Fruit fly (Drosophila melanogaster) whole organism, wandering third instar larva: ENCODE data around the gene CG14518.

Experiments used
- Abd-B ChIP-seq: fragments of >200 bp; optimal IDR thresholded peaks from 2 replicates; lab custom pipeline; 2017; ENCODE audit warnings: missing biosample characterization, missing genetic modification characterization
- CG32264 ChIP-seq: fragments of 200-800 bp; sonication (Bioruptor generic); optimal IDR thresholded peaks from 2 replicates; lab custom pipeline; 2016; ENCODE audit warnings: missing biosample characterization, missing genetic modification characterization
- CG9705 ChIP-seq: fragments of 200-800 bp; sonication (Bioruptor generic); optimal IDR thresholded peaks from 2 replicates; lab custom pipeline; 2018; ENCODE audit warnings: missing biosample characterization, mild to moderate bottlenecking, missing genetic modification characterization
- CrebA ChIP-seq: fragments of 200-800 bp; sonication (Bioruptor generic); optimal IDR thresholded peaks from 2 replicates; lab custom pipeline; 2016; ENCODE audit warnings: missing biosample characterization, mild to moderate bottlenecking, missing genetic modification characterization, borderline replicate concordance
- Dfd ChIP-seq: fragments of >200 bp; optimal IDR thresholded peaks from 2 replicates; lab custom pipeline; 2017; ENCODE audit warnings: missing biosample characterization, missing genetic modification characterization
- Dif ChIP-seq: fragments of 200-275, 200-300 bp; sonication (Bioruptor generic); optimal IDR thresholded peaks from 2 replicates; lab custom pipeline; 2018; ENCODE audit warnings: missing biosample characterization, missing genetic modification characterization; ENCODE audit not compliant: partially characterized antibody
- GATAd ChIP-seq: sonication (Bioruptor generic); optimal IDR thresholded peaks from 2 replicates; lab custom pipeline; 2016; ENCODE audit warnings: missing biosample characterization, missing genetic modification characterization
- HLH106 ChIP-seq: fragments of 200-800 bp; optimal IDR thresholded peaks from 3 replicates; lab custom pipeline; 2019; ENCODE audit warnings: missing biosample characterization, mild to moderate bottlenecking, missing genetic modification characterization, moderate library complexity
- Hr83 ChIP-seq: fragments of 200-300 bp; sonication (Bioruptor generic); optimal IDR thresholded peaks from 2 replicates; lab custom pipeline; 2016; ENCODE audit warnings: missing biosample characterization, mild to moderate bottlenecking, missing genetic modification characterization, moderate library complexity; ENCODE audit not compliant: poor library complexity, severe bottlenecking
- Mio ChIP-seq: sonication (Bioruptor generic); optimal IDR thresholded peaks from 2 replicates; lab custom pipeline; 2016; ENCODE audit warnings: missing biosample characterization, missing genetic modification characterization
- Myc ChIP-seq: fragments of >200 bp; optimal IDR thresholded peaks from 2 replicates; lab custom pipeline; 2017
- OdsH ChIP-seq: fragments of 200-800 bp; sonication (Bioruptor generic); optimal IDR thresholded peaks from 2 replicates; lab custom pipeline; 2016; ENCODE audit warnings: missing biosample characterization, mild to moderate bottlenecking, missing genetic modification characterization
- Rel ChIP-seq, 2 experiments: fragments of 200-800 bp; sonication (Bioruptor generic) in 1 of 2; optimal IDR thresholded peaks; 2 replicates in 1 of 2; 3 replicates in 1 of 2; lab custom pipeline; 2016 to 2019; ENCODE audit warnings: mild to moderate bottlenecking in 2 of 2, missing biosample characterization in 2 of 2, missing genetic modification characterization in 2 of 2, moderate library complexity in 1 of 2
- Sp1 ChIP-seq: fragments of 200-800 bp; sonication (Bioruptor generic); optimal IDR thresholded peaks from 3 replicates; lab custom pipeline; 2019; ENCODE audit warnings: missing biosample characterization, mild to moderate bottlenecking, missing genetic modification characterization, moderate library complexity
- Vsx2 ChIP-seq: fragments of 200-300, 225-300 bp; sonication (Bioruptor generic); optimal IDR thresholded peaks from 2 replicates; lab custom pipeline; 2018; ENCODE audit warnings: missing biosample characterization, missing genetic modification characterization; ENCODE audit not compliant: partially characterized antibody
- br ChIP-seq: fragments of 200-800 bp; sonication (Bioruptor generic); optimal IDR thresholded peaks from 2 replicates; lab custom pipeline; 2016; ENCODE audit warnings: missing biosample characterization, missing genetic modification characterization
- brk ChIP-seq: fragments of 200-800 bp; sonication (Bioruptor generic); optimal IDR thresholded peaks from 2 replicates; lab custom pipeline; 2016; ENCODE audit warnings: missing biosample characterization, mild to moderate bottlenecking, missing genetic modification characterization
- dl ChIP-seq, 2 experiments: fragments of 175-275, 200-275 bp in 1 of 2; fragments of 200-275 bp in 1 of 2; sonication (Bioruptor generic); optimal IDR thresholded peaks; lab custom pipeline; 2018; ENCODE audit warnings: mild to moderate bottlenecking in 2 of 2, missing biosample characterization in 2 of 2, missing genetic modification characterization in 2 of 2, moderate library complexity in 2 of 2; ENCODE audit not compliant: partially characterized antibody in 2 of 2, insufficient read depth in 1 of 2
- dsf ChIP-seq: sonication (Bioruptor generic); optimal IDR thresholded peaks from 2 replicates; lab custom pipeline; 2016; ENCODE audit warnings: missing biosample characterization, missing genetic modification characterization, borderline replicate concordance
- foxo ChIP-seq, 2 experiments: fragments of 200-800 bp; sonication (Bioruptor generic); optimal IDR thresholded peaks; 2 replicates in 1 of 2; 3 replicates in 1 of 2; lab custom pipeline; 2016 to 2017; ENCODE audit warnings: missing biosample characterization in 2 of 2, missing genetic modification characterization in 2 of 2
- fru ChIP-seq: fragments of 200-800 bp; sonication (Bioruptor generic); optimal IDR thresholded peaks from 3 replicates; lab custom pipeline; 2016; ENCODE audit warnings: missing biosample characterization, mild to moderate bottlenecking, missing genetic modification characterization
- h ChIP-seq: fragments of 200-800 bp; sonication (Bioruptor generic); optimal IDR thresholded peaks from 3 replicates; lab custom pipeline; 2016; ENCODE audit warnings: missing biosample characterization, mild to moderate bottlenecking, missing genetic modification characterization
- jim ChIP-seq: fragments of 175-275, 200-325 bp; sonication (Bioruptor generic); optimal IDR thresholded peaks from 2 replicates; lab custom pipeline; 2016; ENCODE audit warnings: missing biosample characterization, mild to moderate bottlenecking, missing genetic modification characterization
- lola ChIP-seq: fragments of >200 bp; optimal IDR thresholded peaks from 2 replicates; lab custom pipeline; 2017; ENCODE audit warnings: missing biosample characterization, missing genetic modification characterization
- rgr ChIP-seq: fragments of 200-800 bp; sonication (Bioruptor generic); optimal IDR thresholded peaks from 3 replicates; lab custom pipeline; 2016; ENCODE audit warnings: missing biosample characterization, mild to moderate bottlenecking, missing genetic modification characterization
- sage ChIP-seq: fragments of 200-800 bp; sonication (Bioruptor generic); optimal IDR thresholded peaks from 2 replicates; lab custom pipeline; 2016; ENCODE audit warnings: missing biosample characterization, mild to moderate bottlenecking, missing genetic modification characterization
- tai ChIP-seq: sonication (Bioruptor generic); optimal IDR thresholded peaks from 2 replicates; lab custom pipeline; 2016; ENCODE audit warnings: missing biosample characterization, missing genetic modification characterization
- usp ChIP-seq: fragments of >200 bp; optimal IDR thresholded peaks from 2 replicates; lab custom pipeline; 2017; ENCODE audit warnings: missing biosample characterization, missing genetic modification characterization
- woc ChIP-seq: sonication (Bioruptor generic); optimal IDR thresholded peaks from 2 replicates; lab custom pipeline; 2016; ENCODE audit warnings: missing biosample characterization, mild to moderate bottlenecking, missing genetic modification characterization

The CG14518 gene

DNA sequence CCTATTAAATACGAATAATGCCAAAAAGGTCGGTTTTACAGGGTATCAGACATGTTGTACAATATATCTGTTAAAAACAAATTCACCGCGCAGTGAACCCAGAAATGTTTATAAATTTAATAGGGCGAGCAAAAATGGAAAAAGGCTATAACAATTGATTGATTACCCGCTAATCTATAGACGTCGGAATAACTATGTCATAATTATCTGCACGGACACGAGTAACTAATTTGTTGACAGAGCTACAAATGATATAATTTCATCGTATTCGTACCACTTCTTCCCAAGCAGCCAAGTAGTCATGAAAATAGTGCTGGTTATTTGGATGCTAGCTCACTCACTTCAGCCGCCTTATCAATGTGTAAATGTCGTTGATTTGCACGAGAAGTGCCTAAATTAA, at the start of gene CG14518:
CG14518 (plus strand) TSS at position 301 of the 400 bp plus-strand sequence.
- no peak for TF ChIP-seq brk (GFP tag; lab: Kevin White, UChicago)
- no peak for TF ChIP-seq Rel (GFP tag; optimal IDR thresholded peaks at IDR 0.05; lab: Kevin White, UChicago)
- no peak for TF ChIP-seq Rel (tag; optimal IDR thresholded peaks at IDR 0.05; lab: Kevin White, UChicago)
- no peak for TF ChIP-seq Myc
- no peak for TF ChIP-seq foxo (GFP tag; optimal IDR thresholded peaks at IDR 0.05; lab: Kevin White, UChicago)
- TF ChIP-seq br, result no peak
- no peak for TF ChIP-seq h (GFP tag; lab: Kevin White, UChicago)
- no peak for TF ChIP-seq OdsH (GFP tag; lab: Kevin White, UChicago)
- no peak for TF ChIP-seq HLH106 (tag; lab: Kevin White, UChicago)
- TF ChIP-seq Dif, result no peak
- no peak for TF ChIP-seq CrebA (GFP tag; lab: Kevin White, UChicago)
- TF ChIP-seq dsf (GFP tag; lab: Kevin White, UChicago), result no peak
- TF ChIP-seq Dfd, result no peak
- no peak for TF ChIP-seq tai (GFP tag; lab: Kevin White, UChicago)

DNA sequence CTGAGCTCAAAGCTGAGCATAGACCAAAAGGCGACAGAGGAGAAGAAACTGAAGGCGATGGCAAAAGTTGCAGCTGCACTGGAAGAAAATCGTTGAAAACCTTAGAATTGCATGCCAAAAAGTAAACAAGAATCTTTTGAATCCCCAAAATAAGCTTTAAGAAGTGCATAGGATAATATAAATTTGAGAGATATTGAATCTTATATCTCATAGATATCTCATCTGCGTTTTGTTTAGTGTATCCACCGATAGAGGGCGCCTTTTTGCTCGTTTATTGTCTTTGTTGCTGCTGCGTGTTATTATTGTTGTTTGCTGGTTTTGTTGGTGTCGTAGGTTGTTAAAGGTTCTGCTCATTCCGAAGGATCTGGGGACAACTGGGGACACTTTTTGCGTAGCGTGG, 38.9 kb upstream of the CG14518 start:
- TF ChIP-seq tai (GFP tag; lab: Kevin White, UChicago), result no peak
- no peak for TF ChIP-seq Hr83
- no peak for TF ChIP-seq CG9705 (GFP tag; lab: Kevin White, UChicago)
- peak; percentile 11 for TF ChIP-seq Sp1
- no peak for TF ChIP-seq jim
- peak; percentile 1 for TF ChIP-seq h (GFP tag; lab: Kevin White, UChicago)
- TF ChIP-seq, all 38 proteins: peak for 2

DNA sequence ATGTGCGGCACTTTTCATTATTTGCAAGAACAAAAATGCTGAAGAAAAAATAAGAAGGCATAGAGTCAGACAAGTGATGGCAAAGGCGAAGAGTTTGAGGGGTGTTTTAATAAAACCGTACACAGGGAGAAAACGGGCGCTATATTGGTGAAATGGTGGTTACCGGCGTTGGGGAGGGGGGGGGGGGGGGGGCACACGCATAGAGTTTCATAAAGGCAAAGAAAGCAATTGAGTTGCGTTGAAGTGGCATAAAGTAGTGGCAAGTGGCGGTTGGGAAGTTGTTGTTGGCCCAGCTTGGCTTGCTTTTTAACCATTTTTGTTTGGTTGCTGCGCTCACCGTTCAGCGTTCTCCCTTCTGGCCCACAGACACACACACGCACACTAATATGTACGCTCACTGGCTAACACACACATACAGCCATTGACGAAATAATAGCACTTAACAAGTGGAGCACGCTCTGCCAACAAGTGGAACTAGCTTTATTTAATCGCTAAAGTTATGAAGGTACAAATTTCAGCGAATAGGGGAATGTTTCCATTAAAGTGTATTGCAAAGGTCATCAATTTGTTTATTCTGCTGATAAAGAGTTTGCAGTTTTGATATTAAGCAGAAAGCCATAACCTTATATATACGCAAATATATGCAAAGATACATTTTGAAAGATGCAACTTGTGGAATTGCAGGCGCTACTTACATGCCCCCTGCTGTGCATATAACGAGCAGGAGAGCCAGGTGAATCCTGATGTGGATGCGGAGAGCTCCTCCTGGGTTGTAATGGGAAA, 37.0 kb upstream of the CG14518 start:
- no peak for TF ChIP-seq woc
- TF ChIP-seq Hr83, result no peak
- TF ChIP-seq Sp1, result peak; percentile 2
- no peak for TF ChIP-seq Mio (GFP tag; lab: Kevin White, UChicago)
- TF ChIP-seq HLH106 (tag; lab: Kevin White, UChicago), result peak; percentile 5
- no peak for TF ChIP-seq usp
- TF ChIP-seq OdsH (GFP tag; lab: Kevin White, UChicago), result no peak
- no peak for TF ChIP-seq Vsx2 (GFP tag; lab: Kevin White, UChicago)
- TF ChIP-seq sage (GFP tag; lab: Kevin White, UChicago), result no peak
- no peak for TF ChIP-seq Abd-B (GFP tag; lab: Kevin White, UChicago)
- TF ChIP-seq foxo (GFP tag; optimal IDR thresholded peaks at IDR 0.05; lab: Kevin White, UChicago), result no peak
- TF ChIP-seq CG32264, result no peak
- TF ChIP-seq GATAd (GFP tag; lab: Kevin White, UChicago), result no peak
- TF ChIP-seq br, result no peak
- TF ChIP-seq Dfd, result peak; percentile 65
- TF ChIP-seq tai (GFP tag; lab: Kevin White, UChicago), result no peak

DNA sequence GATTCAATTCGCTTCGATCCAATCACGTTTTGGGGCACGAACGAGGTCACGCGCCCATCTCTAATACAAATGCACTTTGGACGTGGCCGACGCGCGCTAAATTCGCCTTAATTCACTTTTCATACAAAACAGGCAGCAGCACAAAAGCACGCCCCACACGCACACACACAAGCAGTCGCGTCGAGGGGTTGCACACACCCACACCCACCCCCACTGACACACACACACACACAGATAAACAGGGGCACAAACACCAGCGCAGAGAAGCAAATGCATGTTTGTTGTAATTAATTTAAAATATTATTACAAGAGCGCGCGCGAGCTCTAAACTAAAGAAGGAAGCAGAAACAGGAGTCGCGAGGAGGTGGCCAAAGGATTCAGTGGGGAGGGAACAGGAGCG, 35.4 kb upstream of the CG14518 start:
- no peak for TF ChIP-seq GATAd (GFP tag; lab: Kevin White, UChicago)
- TF ChIP-seq Dfd, result peak; percentile 60
- no peak for TF ChIP-seq brk (GFP tag; lab: Kevin White, UChicago)

DNA sequence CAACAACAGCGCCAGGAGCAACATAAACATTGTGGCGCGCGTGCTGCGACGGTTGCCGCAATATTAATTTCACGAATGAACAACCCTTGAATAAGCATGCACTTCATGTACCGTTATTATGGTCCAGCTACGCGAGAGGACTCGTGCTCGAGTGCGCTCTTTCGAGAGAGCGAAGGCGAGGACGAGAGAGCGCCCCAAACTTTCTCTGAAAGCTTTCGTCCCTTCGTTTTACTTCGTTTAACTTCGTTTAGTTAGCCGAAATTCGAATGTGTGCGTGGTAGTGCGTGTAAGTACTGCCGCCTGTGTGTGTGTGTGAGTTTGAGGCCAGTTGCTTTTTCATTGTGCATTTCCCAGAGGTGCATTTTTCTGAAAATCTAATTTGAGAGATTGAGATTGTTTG, 34.1 kb upstream of the CG14518 start:
- TF ChIP-seq Dif, result no peak
- no peak for TF ChIP-seq HLH106 (tag; lab: Kevin White, UChicago)
- TF ChIP-seq dl (GFP tag; optimal IDR thresholded peaks at IDR 0.05; lab: Kevin White, UChicago; ENCODE audit: insufficient read depth in 1 of 2, partially characterized antibody in 2 of 2), result no peak
- peak; percentile 20 for TF ChIP-seq Vsx2 (GFP tag; lab: Kevin White, UChicago)
- no peak for TF ChIP-seq rgr (GFP tag; lab: Kevin White, UChicago)

- peak in 1 of 2 experiments; percentile 11 for TF ChIP-seq foxo (GFP tag; optimal IDR thresholded peaks at IDR 0.05; lab: Kevin White, UChicago)
- TF ChIP-seq lola (GFP tag; lab: Kevin White, UChicago), result no peak
- peak; percentile 9 for TF ChIP-seq fru (GFP tag; lab: Kevin White, UChicago)
- TF ChIP-seq HLH106 (tag; lab: Kevin White, UChicago), result peak; percentile 29
Observed at dm6 chr3R:28998999-28999398, 25.8 kb upstream of the CG14518 start.
